Worm (Caenorhabditis elegans): ENCODE data around the gene cyp-33C6.

Gene cyp-33C6

DNA sequence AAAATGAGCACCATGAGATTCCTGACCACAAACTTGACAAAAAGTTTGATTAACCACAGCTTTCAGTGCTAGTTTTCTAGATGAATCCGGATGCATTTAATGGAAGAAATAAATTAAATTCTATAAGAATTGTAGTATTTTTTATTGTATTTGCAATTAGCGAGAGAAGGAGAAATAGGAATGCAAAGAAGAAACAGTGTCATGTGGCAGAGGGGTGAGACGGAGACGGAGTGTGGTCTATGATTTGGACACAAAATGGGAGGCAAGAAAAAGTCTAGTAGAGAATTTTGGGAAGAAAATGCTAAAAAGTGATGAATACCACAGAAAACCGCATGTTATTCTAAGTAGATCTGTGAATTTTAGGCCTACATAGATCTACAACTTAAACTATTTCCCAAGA lies 28.8 kb upstream of the cyp-33C6 start, which contains the start of gene nhr-59:
Gene nhr-59 (minus strand): TSS at position 214 of the 400 bp plus-strand sequence.
- TF ChIP-seq tbx-11 (GFP tag; IDR thresholded peaks at IDR 0.05) (no peak), ama-1 (optimal IDR thresholded peaks at IDR 0.05) (no peak), hmg-4 (GFP tag; optimal IDR thresholded peaks at IDR 0.05) (no peak), aly-1 (tag; optimal IDR thresholded peaks at IDR 0.05) (no peak), F13C5.2 (tag; optimal IDR thresholded peaks at IDR 0.05) (no peak), sea-1 (GFP tag; conservative IDR thresholded peaks at IDR 0.05) (no peak), hmbx-1 (tag; optimal IDR thresholded peaks at IDR 0.05) (no peak), ets-7 (tag; optimal IDR thresholded peaks at IDR 0.05) (no peak), flt-1 (GFP tag; IDR thresholded peaks at IDR 0.05) (no peak), hnd-1 (tag; optimal IDR thresholded peaks at IDR 0.05) (no peak)

DNA sequence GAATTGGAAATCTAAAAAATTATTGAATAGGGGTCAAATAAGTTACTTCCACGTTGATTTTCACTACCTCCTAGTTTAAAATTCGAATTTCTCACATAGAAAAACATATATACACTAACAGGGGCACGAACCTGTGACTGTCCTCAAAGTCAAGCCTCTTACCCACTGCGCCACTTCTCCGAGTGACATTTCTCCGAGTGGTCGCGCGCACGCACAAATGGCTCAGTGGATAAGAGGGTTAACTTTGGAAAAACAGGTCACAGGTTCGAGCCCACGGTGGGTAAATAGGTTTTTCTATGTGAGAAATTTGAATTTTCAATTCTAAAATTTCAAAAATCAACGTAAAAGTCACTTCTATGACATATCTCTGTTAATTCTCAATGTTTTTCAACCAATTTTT lies 28.1 kb upstream of the cyp-33C6 start:
- TF ChIP-seq ama-1 (optimal IDR thresholded peaks at IDR 0.05) (no peak), ets-7 (tag; optimal IDR thresholded peaks at IDR 0.05) (no peak), hmbx-1 (tag; optimal IDR thresholded peaks at IDR 0.05) (no peak)

- TF ChIP-seq tra-4 (tag; optimal IDR thresholded peaks at IDR 0.05) (no peak), scrt-1 (GFP tag; IDR thresholded peaks at IDR 0.05) (no peak), tbx-11 (GFP tag; IDR thresholded peaks at IDR 0.05) (no peak), F13C5.2 (tag; optimal IDR thresholded peaks at IDR 0.05) (no peak), hmg-4 (GFP tag; optimal IDR thresholded peaks at IDR 0.05) (no peak)
Measured at ce11 chrV:2274253-2274892, 25.2 kb upstream of the cyp-33C6 start, which contains the start of the genes Y5H2A.4 and abu-4. Gene Y5H2A.4 (minus strand): TSS chrV:2274353. Gene abu-4 (plus strand): TSS chrV:2274842.

- TF ChIP-seq sea-1 (GFP tag; conservative IDR thresholded peaks at IDR 0.05) = no peak
- no peak for TF ChIP-seq tbx-37 (GFP tag; conservative IDR thresholded peaks at IDR 0.05)
- TF ChIP-seq F13C5.2 (tag; optimal IDR thresholded peaks at IDR 0.05) = no peak
- TF ChIP-seq ceh-36 (tag; optimal IDR thresholded peaks at IDR 0.05) = no peak
- TF ChIP-seq hmbx-1 (tag; optimal IDR thresholded peaks at IDR 0.05) = no peak
- TF ChIP-seq scrt-1 (GFP tag; IDR thresholded peaks at IDR 0.05) = no peak
Measured at ce11 chrV:2271750-2272149, 22.5 kb upstream of the cyp-33C6 start, which contains the start of gene Y5H2A.1. Gene Y5H2A.1 (minus strand): TSS chrV:2271850.

ce11 chrV:2266958-2267357 lies 17.7 kb upstream of the cyp-33C6 start, which contains the start of gene nhr-275:
Gene nhr-275 (minus strand): TSS chrV:2267058.
- no peak for TF ChIP-seq aly-1 (tag; optimal IDR thresholded peaks at IDR 0.05)
- no peak for TF ChIP-seq ama-1 (optimal IDR thresholded peaks at IDR 0.05)
- TF ChIP-seq tra-4 (tag; optimal IDR thresholded peaks at IDR 0.05) = no peak
- TF ChIP-seq B0310.2 (tag; optimal IDR thresholded peaks at IDR 0.05) = no peak
- TF ChIP-seq hmg-4 (GFP tag; optimal IDR thresholded peaks at IDR 0.05) = no peak
- no peak for TF ChIP-seq sea-1 (GFP tag; conservative IDR thresholded peaks at IDR 0.05)
- TF ChIP-seq F13C5.2 (tag; optimal IDR thresholded peaks at IDR 0.05) = no peak
- no peak for TF ChIP-seq tbx-11 (GFP tag; IDR thresholded peaks at IDR 0.05)
- TF ChIP-seq pes-1 (GFP tag; IDR thresholded peaks at IDR 0.05) = no peak
- TF ChIP-seq hmbx-1 (tag; optimal IDR thresholded peaks at IDR 0.05) = no peak
- no peak for TF ChIP-seq ceh-36 (tag; optimal IDR thresholded peaks at IDR 0.05)
- TF ChIP-seq tbx-37 (GFP tag; conservative IDR thresholded peaks at IDR 0.05) = no peak
- TF ChIP-seq scrt-1 (GFP tag; IDR thresholded peaks at IDR 0.05) = no peak
- TF ChIP-seq ceh-13 (GFP tag; optimal IDR thresholded peaks at IDR 0.05) = no peak
- TF ChIP-seq ets-7 (tag; optimal IDR thresholded peaks at IDR 0.05) = no peak

ce11 chrV:2264925-2265324 lies 15.7 kb upstream of the cyp-33C6 start:
- TF ChIP-seq flt-1 (GFP tag; IDR thresholded peaks at IDR 0.05) (no peak), tbx-37 (GFP tag; conservative IDR thresholded peaks at IDR 0.05) (no peak), sea-1 (GFP tag; conservative IDR thresholded peaks at IDR 0.05) (no peak), hnd-1 (tag; optimal IDR thresholded peaks at IDR 0.05) (no peak), aly-1 (tag; optimal IDR thresholded peaks at IDR 0.05) (no peak), B0310.2 (tag; optimal IDR thresholded peaks at IDR 0.05) (no peak), pes-1 (GFP tag; IDR thresholded peaks at IDR 0.05) (no peak), tra-4 (tag; optimal IDR thresholded peaks at IDR 0.05) (no peak), ets-7 (tag; optimal IDR thresholded peaks at IDR 0.05) (no peak), ceh-36 (tag; optimal IDR thresholded peaks at IDR 0.05) (no peak), ceh-13 (GFP tag; optimal IDR thresholded peaks at IDR 0.05) (no peak), scrt-1 (GFP tag; IDR thresholded peaks at IDR 0.05) (no peak), ama-1 (optimal IDR thresholded peaks at IDR 0.05) (no peak), tbx-11 (GFP tag; IDR thresholded peaks at IDR 0.05) (no peak), hmg-4 (GFP tag; optimal IDR thresholded peaks at IDR 0.05) (no peak), F13C5.2 (tag; optimal IDR thresholded peaks at IDR 0.05) (no peak), hmbx-1 (tag; optimal IDR thresholded peaks at IDR 0.05) (no peak)

DNA sequence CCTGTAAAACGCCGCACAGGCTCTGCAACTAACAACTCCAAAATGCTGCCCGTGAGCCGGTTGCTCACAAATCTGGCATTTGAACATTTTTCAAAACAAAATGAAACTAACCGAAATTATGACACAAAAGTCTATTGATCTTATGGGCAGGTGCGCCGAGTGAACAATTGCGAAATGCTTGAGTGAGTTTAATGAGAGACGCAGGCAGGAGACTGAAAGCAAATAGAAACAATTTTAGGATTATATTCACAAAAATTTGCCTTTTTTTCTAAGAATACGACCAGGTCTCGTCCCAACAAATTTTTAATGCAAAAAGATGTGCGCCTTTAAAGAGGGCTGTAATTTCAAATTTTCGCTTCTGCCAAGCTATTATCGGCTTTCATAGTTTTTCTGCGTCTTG lies 15.2 kb upstream of the cyp-33C6 start, which contains the start of gene nhr-183:
Gene nhr-183 (minus strand): TSS at position 180 of the 400 bp plus-strand sequence.
- TF ChIP-seq aly-1 (tag; optimal IDR thresholded peaks at IDR 0.05) (no peak), pes-1 (GFP tag; IDR thresholded peaks at IDR 0.05) (no peak), flt-1 (GFP tag; IDR thresholded peaks at IDR 0.05) (no peak), sea-1 (GFP tag; conservative IDR thresholded peaks at IDR 0.05) (no peak), ceh-13 (GFP tag; optimal IDR thresholded peaks at IDR 0.05) (no peak), hnd-1 (tag; optimal IDR thresholded peaks at IDR 0.05) (no peak), F13C5.2 (tag; optimal IDR thresholded peaks at IDR 0.05) (no peak), ets-7 (tag; optimal IDR thresholded peaks at IDR 0.05) (no peak), ceh-36 (tag; optimal IDR thresholded peaks at IDR 0.05) (no peak), scrt-1 (GFP tag; IDR thresholded peaks at IDR 0.05) (no peak), tbx-37 (GFP tag; conservative IDR thresholded peaks at IDR 0.05) (no peak), hmbx-1 (tag; optimal IDR thresholded peaks at IDR 0.05) (no peak), hmg-4 (GFP tag; optimal IDR thresholded peaks at IDR 0.05) (no peak), ama-1 (optimal IDR thresholded peaks at IDR 0.05) (no peak), tbx-11 (GFP tag; IDR thresholded peaks at IDR 0.05) (no peak), B0310.2 (tag; optimal IDR thresholded peaks at IDR 0.05) (no peak), tra-4 (tag; optimal IDR thresholded peaks at IDR 0.05) (no peak)
